Worm (Caenorhabditis elegans): ENCODE results near the gene mtm-9.

- no peak for TF ChIP-seq ama-1 (optimal IDR thresholded peaks at IDR 0.05)
- no peak for TF ChIP-seq unc-130 (tag; optimal IDR thresholded peaks at IDR 0.05)
- no peak for TF ChIP-seq nhr-237 (tag; optimal IDR thresholded peaks at IDR 0.05)
Measured at ce11 chrV:3774653-3775052, 31.3 kb downstream of the mtm-9 start.
